Fruit fly (Drosophila melanogaster): ENCODE measurements around the gene Polr3G.

Gene Polr3G

DNA sequence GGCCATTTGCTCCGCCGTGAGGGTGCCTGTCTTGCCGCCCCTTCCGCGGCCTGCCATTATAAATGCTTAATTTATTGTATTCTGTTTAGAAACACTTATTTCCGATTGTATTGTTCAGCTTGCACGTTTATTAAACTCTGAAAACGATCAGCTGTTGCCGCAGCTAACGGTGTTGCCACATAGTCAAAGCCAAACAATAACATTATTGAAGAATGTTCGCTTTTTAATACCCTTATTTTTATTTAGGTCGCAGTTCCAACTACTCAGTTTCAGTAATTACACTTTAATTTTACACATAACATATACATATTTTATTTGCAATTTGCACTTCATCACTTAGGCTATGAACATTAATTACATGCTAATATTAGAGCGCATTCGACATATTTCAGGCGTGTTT is at the start of gene Polr3G:
Polr3G (minus strand) TSS at position 118 of the 400 bp plus-strand sequence.
- no peak for TF ChIP-seq Hr96 (GFP tag; optimal IDR thresholded peaks at IDR 0.05)
- peak; percentile 4 for TF ChIP-seq Mnt (GFP tag; optimal IDR thresholded peaks at IDR 0.05)
- TF ChIP-seq CG33017 (tag; optimal IDR thresholded peaks at IDR 0.05), result no peak
- TF ChIP-seq kay (GFP tag; ENCODE audit: borderline replicate concordance), result no peak
- TF ChIP-seq tj (GFP tag; optimal IDR thresholded peaks at IDR 0.05), result no peak
- TF ChIP-seq ovo (GFP tag; optimal IDR thresholded peaks at IDR 0.05), result no peak
- TF ChIP-seq pad (GFP tag; optimal IDR thresholded peaks at IDR 0.05), result no peak
- TF ChIP-seq CG5204 (GFP tag; optimal IDR thresholded peaks at IDR 0.05), result no peak
- TF ChIP-seq toe (GFP tag; optimal IDR thresholded peaks at IDR 0.05), result no peak
- TF ChIP-seq CG14711 (tag; optimal IDR thresholded peaks at IDR 0.05), result no peak
- TF ChIP-seq CG7101 (tag; optimal IDR thresholded peaks at IDR 0.05), result peak; percentile 10
- TF ChIP-seq cic (GFP tag; optimal IDR thresholded peaks at IDR 0.05), result no peak
- no peak for TF ChIP-seq CG7045 (GFP tag; optimal IDR thresholded peaks at IDR 0.05)
- no peak for TF ChIP-seq Crg-1 (GFP tag; optimal IDR thresholded peaks at IDR 0.05)
- peak; percentile 21 for TF ChIP-seq bab1 (GFP tag; optimal IDR thresholded peaks at IDR 0.05)
- TF ChIP-seq cnc (optimal IDR thresholded peaks at IDR 0.05), result no peak
- no peak for TF ChIP-seq Clk (GFP tag; optimal IDR thresholded peaks at IDR 0.05)
- TF ChIP-seq CG12768 (GFP tag; optimal IDR thresholded peaks at IDR 0.05), result no peak
- TF ChIP-seq CG1620 (GFP tag; optimal IDR thresholded peaks at IDR 0.05), result no peak
- peak; percentile 18 for TF ChIP-seq CG11617 (GFP tag; optimal IDR thresholded peaks at IDR 0.05)

DNA sequence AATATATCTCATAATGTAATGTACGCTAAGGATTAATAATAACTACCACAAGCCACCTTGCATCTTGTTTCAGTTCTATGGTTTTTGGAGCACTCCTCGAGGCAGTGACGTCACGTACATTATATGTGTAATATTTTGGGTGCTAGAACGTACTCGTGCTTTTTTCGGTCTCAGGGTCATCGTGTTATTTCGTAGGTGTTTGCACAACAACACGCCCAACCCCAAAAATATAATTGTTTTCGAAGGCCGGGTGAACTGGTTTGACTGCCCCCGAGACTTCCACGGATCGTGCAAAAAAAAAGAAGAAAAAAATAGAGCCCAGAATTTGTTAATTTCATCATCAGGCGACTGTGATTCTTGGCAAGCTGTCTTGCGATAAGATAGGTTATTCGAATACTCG is 49.6 kb upstream of the Polr3G start:
- TF ChIP-seq Hr96 (GFP tag; optimal IDR thresholded peaks at IDR 0.05), result no peak

DNA sequence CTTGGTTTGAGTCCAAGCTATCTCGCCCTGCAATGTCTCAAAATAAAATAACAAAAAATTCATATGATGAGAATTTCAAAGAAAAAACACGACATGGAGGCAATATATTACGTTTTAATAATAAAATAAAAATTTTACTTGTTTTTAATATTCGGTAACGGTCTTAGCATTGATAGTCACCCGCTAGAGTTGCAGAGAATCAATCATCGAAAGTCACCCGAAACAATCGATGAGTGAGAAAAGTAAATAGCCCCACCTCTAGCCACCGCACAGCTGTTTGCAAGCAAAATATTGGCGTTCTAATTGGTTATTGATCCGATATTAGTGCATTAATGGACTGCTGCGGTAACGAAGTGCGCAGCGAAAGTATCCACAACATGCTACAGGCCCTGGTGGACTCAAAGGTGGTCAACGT is 49.1 kb upstream of the Polr3G start, which contains the start of gene CG34250:
CG34250 (plus strand) TSS at position 244 of the 415 bp plus-strand sequence.
- peak; percentile 33 for TF ChIP-seq CG1620 (GFP tag; optimal IDR thresholded peaks at IDR 0.05)
- no peak for TF ChIP-seq CG7101 (tag; optimal IDR thresholded peaks at IDR 0.05)
- TF ChIP-seq ovo (GFP tag; optimal IDR thresholded peaks at IDR 0.05), result peak; percentile 42
- TF ChIP-seq CG5204 (GFP tag; optimal IDR thresholded peaks at IDR 0.05), result no peak
- TF ChIP-seq CG11617 (GFP tag; optimal IDR thresholded peaks at IDR 0.05), result peak; percentile 55
- no peak for TF ChIP-seq Hr96 (GFP tag; optimal IDR thresholded peaks at IDR 0.05)
- peak; percentile 80 for TF ChIP-seq kay (GFP tag; ENCODE audit: borderline replicate concordance)
- TF ChIP-seq cic (GFP tag; optimal IDR thresholded peaks at IDR 0.05), result peak; percentile 10
- no peak for TF ChIP-seq CG12768 (GFP tag; optimal IDR thresholded peaks at IDR 0.05)
- peak; percentile 51 for TF ChIP-seq Crg-1 (GFP tag; optimal IDR thresholded peaks at IDR 0.05)
- TF ChIP-seq Mnt (GFP tag; optimal IDR thresholded peaks at IDR 0.05), result peak; percentile 51
- peak; percentile 52 for TF ChIP-seq tj (GFP tag; optimal IDR thresholded peaks at IDR 0.05)
- TF ChIP-seq toe (GFP tag; optimal IDR thresholded peaks at IDR 0.05), result peak; percentile 45
- TF ChIP-seq CG14711 (tag; optimal IDR thresholded peaks at IDR 0.05), result peak; percentile 67
- TF ChIP-seq pad (GFP tag; optimal IDR thresholded peaks at IDR 0.05), result no peak
- no peak for TF ChIP-seq CG33017 (tag; optimal IDR thresholded peaks at IDR 0.05)
- no peak for TF ChIP-seq cnc (optimal IDR thresholded peaks at IDR 0.05)
- TF ChIP-seq bab1 (GFP tag; optimal IDR thresholded peaks at IDR 0.05), result peak; percentile 83
- TF ChIP-seq CG7045 (GFP tag; optimal IDR thresholded peaks at IDR 0.05), result peak; percentile 52
- no peak for TF ChIP-seq Clk (GFP tag; optimal IDR thresholded peaks at IDR 0.05)

dm6 chr3L:17474711-17475451 is 48.0 kb upstream of the Polr3G start, which contains the start of the genes UQCR-Q and CG46525:
UQCR-Q (plus strand) TSS chr3L:17474761.
CG46525 (plus strand) TSS chr3L:17475220.
- TF ChIP-seq bab1 (GFP tag; optimal IDR thresholded peaks at IDR 0.05) (peak; percentile 53), kay (GFP tag; ENCODE audit: borderline replicate concordance) (no peak), CG14711 (tag; optimal IDR thresholded peaks at IDR 0.05) (peak; percentile 3), toe (GFP tag; optimal IDR thresholded peaks at IDR 0.05) (no peak), Mnt (GFP tag; optimal IDR thresholded peaks at IDR 0.05) (peak; percentile 17), CG1620 (GFP tag; optimal IDR thresholded peaks at IDR 0.05) (no peak), CG12768 (GFP tag; optimal IDR thresholded peaks at IDR 0.05) (no peak)

- TF ChIP-seq Crg-1 (GFP tag; optimal IDR thresholded peaks at IDR 0.05) (no peak), tj (GFP tag; optimal IDR thresholded peaks at IDR 0.05) (no peak), CG33017 (tag; optimal IDR thresholded peaks at IDR 0.05) (no peak)
Measured at dm6 chr3L:17473889-17474288, 47.0 kb upstream of the Polr3G start.

- TF ChIP-seq CG33017 (tag; optimal IDR thresholded peaks at IDR 0.05), result no peak
- no peak for TF ChIP-seq ovo (GFP tag; optimal IDR thresholded peaks at IDR 0.05)
- no peak for TF ChIP-seq CG7045 (GFP tag; optimal IDR thresholded peaks at IDR 0.05)
- no peak for TF ChIP-seq Clk (GFP tag; optimal IDR thresholded peaks at IDR 0.05)
- TF ChIP-seq Mnt (GFP tag; optimal IDR thresholded peaks at IDR 0.05), result no peak
- no peak for TF ChIP-seq tj (GFP tag; optimal IDR thresholded peaks at IDR 0.05)
- TF ChIP-seq CG1620 (GFP tag; optimal IDR thresholded peaks at IDR 0.05), result no peak
- no peak for TF ChIP-seq CG14711 (tag; optimal IDR thresholded peaks at IDR 0.05)
- TF ChIP-seq cic (GFP tag; optimal IDR thresholded peaks at IDR 0.05), result no peak
- no peak for TF ChIP-seq Hr96 (GFP tag; optimal IDR thresholded peaks at IDR 0.05)
- TF ChIP-seq pad (GFP tag; optimal IDR thresholded peaks at IDR 0.05), result no peak
- TF ChIP-seq CG5204 (GFP tag; optimal IDR thresholded peaks at IDR 0.05), result no peak
- no peak for TF ChIP-seq CG11617 (GFP tag; optimal IDR thresholded peaks at IDR 0.05)
- TF ChIP-seq cnc (optimal IDR thresholded peaks at IDR 0.05), result no peak
- TF ChIP-seq kay (GFP tag; ENCODE audit: borderline replicate concordance), result no peak
- TF ChIP-seq CG12768 (GFP tag; optimal IDR thresholded peaks at IDR 0.05), result no peak
Measured at dm6 chr3L:17470110-17470509, 43.2 kb upstream of the Polr3G start, which contains the start of gene SecCl. SecCl (plus strand) TSS chr3L:17470127.

Data from whole organism, adult.